Worm (Caenorhabditis elegans): Measurements from ENCODE around the gene unc-3.

unc-3 gene

DNA sequence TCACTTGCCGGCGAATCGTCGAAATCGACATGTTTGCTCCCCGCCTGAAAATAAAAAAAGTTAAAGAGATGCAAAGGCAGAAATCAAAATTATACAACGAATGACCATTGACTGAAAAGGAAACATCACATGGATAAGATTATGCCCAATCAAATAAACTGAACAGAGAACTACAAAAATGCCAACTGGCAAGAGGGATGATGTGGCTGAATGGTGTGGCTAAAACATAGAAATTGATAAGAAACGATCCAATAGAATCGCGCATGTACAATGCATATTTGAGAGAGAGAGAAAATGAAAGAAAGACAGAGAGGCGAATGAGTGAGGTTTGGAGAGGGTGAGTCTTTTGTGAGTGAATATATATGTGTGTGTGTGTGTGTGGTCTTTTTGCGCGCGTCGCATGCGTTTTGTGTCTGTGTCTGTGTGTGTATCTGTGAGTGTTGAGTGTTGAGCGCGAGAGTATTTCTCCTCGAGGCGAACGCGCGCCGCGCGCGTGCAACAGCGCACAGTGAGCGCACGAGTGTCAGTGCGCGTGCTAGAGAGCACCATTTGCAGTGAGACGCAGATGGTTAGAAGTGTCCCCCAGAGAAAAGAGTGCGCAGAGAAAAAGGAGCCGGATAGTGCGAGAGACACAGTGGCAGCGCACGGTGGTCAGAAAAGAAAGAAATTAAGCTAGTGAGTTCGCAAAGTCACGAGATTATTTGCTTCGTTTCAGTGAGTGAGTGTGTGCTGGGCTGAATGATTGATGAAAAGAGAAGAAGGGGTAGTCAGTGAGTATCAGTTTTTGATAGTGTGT, 45.3 kb downstream of the unc-3 start, which contains the start of gene epn-1:
Gene epn-1, minus strand, starts transcription at position 51 of the 796 bp plus-strand sequence.
- no peak for TF ChIP-seq cey-2 (tag; optimal IDR thresholded peaks at IDR 0.05; ENCODE audit: borderline replicate concordance, insufficient read depth)
- TF ChIP-seq aha-1 (tag) = peak; percentile 100
- peak; percentile 80 for TF ChIP-seq mes-2 (tag; optimal IDR thresholded peaks at IDR 0.05; ENCODE audit: poor library complexity, severe bottlenecking)
- TF ChIP-seq sdz-12 (GFP tag; optimal IDR thresholded peaks at IDR 0.05) = peak; percentile 64
- no peak for TF ChIP-seq daf-12 (tag; optimal IDR thresholded peaks at IDR 0.05)
- peak; percentile 80 for TF ChIP-seq lin-38 (GFP tag; IDR thresholded peaks at IDR 0.05)
- peak; percentile 99 for TF ChIP-seq gei-8 (GFP tag; optimal IDR thresholded peaks at IDR 0.05)
- TF ChIP-seq vab-7 (GFP tag; IDR thresholded peaks at IDR 0.05) = peak; percentile 70; the same call in 1 of the 2 replicates
- TF ChIP-seq F49E8.2 (tag; optimal IDR thresholded peaks at IDR 0.05; ENCODE audit: borderline replicate concordance) = no peak
- peak; percentile 84 to 95 for TF ChIP-seq daf-16 (GFP tag; optimal IDR thresholded peaks at IDR 0.05)
- peak; percentile 84 for TF ChIP-seq daf-16 (tag; optimal IDR thresholded peaks at IDR 0.05)
- peak in 1 of 2 experiments; percentile 50; a peak in 1 of 4 replicates for TF ChIP-seq madf-5 (GFP tag; IDR thresholded peaks at IDR 0.05)
- TF ChIP-seq tra-1 (GFP tag; IDR thresholded peaks at IDR 0.05) = peak; percentile 99
- TF ChIP-seq spr-3 (GFP tag; optimal IDR thresholded peaks at IDR 0.05) = peak; percentile 84
- TF ChIP-seq ceh-32 (tag; optimal IDR thresholded peaks at IDR 0.05; ENCODE audit: poor library complexity) = peak; percentile 65
- TF ChIP-seq dmd-9 (GFP tag; IDR thresholded peaks at IDR 0.05) = peak; percentile 92
- no peak for TF ChIP-seq daf-19 (GFP tag; conservative IDR thresholded peaks at IDR 0.05)
- peak; percentile 48 for TF ChIP-seq nhr-111 (GFP tag; optimal IDR thresholded peaks at IDR 0.05)
- no peak; the same call in 1 of the 2 replicates for TF ChIP-seq snpc-1.2 (GFP tag; IDR thresholded peaks at IDR 0.05)
- peak; percentile 81; the same call in 1 of the 2 replicates for TF ChIP-seq D1046.2 (GFP tag; IDR thresholded peaks at IDR 0.05)
- peak; percentile 83 to 97 for TF ChIP-seq hif-1 (tag; optimal IDR thresholded peaks at IDR 0.05)
- no peak for TF ChIP-seq aly-2 (tag; optimal IDR thresholded peaks at IDR 0.05)
- TF ChIP-seq snpc-4 (tag; optimal IDR thresholded peaks at IDR 0.05) = no peak
- TF ChIP-seq fkh-10 (GFP tag; optimal IDR thresholded peaks at IDR 0.05) = peak; percentile 89
- TF ChIP-seq nhr-42 (GFP tag; IDR thresholded peaks at IDR 0.05) = peak; percentile 95
- peak; percentile 94 for TF ChIP-seq F37D6.2 (tag; optimal IDR thresholded peaks at IDR 0.05)
- TF ChIP-seq egl-43 (GFP tag; IDR thresholded peaks at IDR 0.05) = peak; percentile 94
- peak; percentile 96 for TF ChIP-seq nhr-11 (tag; optimal IDR thresholded peaks at IDR 0.05)
- no peak for TF ChIP-seq skn-1 (tag; optimal IDR thresholded peaks at IDR 0.05)
- TF ChIP-seq hlh-11 (tag; optimal IDR thresholded peaks at IDR 0.05) = peak; percentile 100
- TF ChIP-seq nhr-102 (tag; optimal IDR thresholded peaks at IDR 0.05) = peak; percentile 98
- peak; percentile 73 for TF ChIP-seq dpl-1 (GFP tag; optimal IDR thresholded peaks at IDR 0.05)
- peak; percentile 92 for TF ChIP-seq mxl-2 (GFP tag; conservative IDR thresholded peaks at IDR 0.05)
- TF ChIP-seq zip-2 (tag; optimal IDR thresholded peaks at IDR 0.05) = peak; percentile 50
- TF ChIP-seq daf-8 (GFP tag; IDR thresholded peaks at IDR 0.05) = 0 out of 2 replicates have a peak, but pooled peaks have one; percentile 55
- TF ChIP-seq T26A8.4 (GFP tag; IDR thresholded peaks at IDR 0.05) = peak; percentile 94
- TF ChIP-seq nhr-10 (tag; optimal IDR thresholded peaks at IDR 0.05) = peak; percentile 96
- TF ChIP-seq zag-1 (tag; optimal IDR thresholded peaks at IDR 0.05) = peak; percentile 72
- TF ChIP-seq dve-1 (tag; optimal IDR thresholded peaks at IDR 0.05; ENCODE audit: insufficient read depth) = peak; percentile 95
- peak; percentile 10 for TF ChIP-seq lin-15B (tag; optimal IDR thresholded peaks at IDR 0.05)
- no peak for TF ChIP-seq dmd-8 (GFP tag; IDR thresholded peaks at IDR 0.05)
- TF ChIP-seq unc-130 (GFP tag; optimal IDR thresholded peaks at IDR 0.05) = peak; percentile 53
- no peak for TF ChIP-seq ces-1 (GFP tag; optimal IDR thresholded peaks at IDR 0.05)
- TF ChIP-seq zfp-3 (GFP tag; conservative IDR thresholded peaks at IDR 0.05) = peak; percentile 83
- TF ChIP-seq nhr-76 (tag; optimal IDR thresholded peaks at IDR 0.05) = peak; percentile 66
- peak; percentile 99 for TF ChIP-seq nhr-48 (tag; optimal IDR thresholded peaks at IDR 0.05)
- peak; percentile 100 for TF ChIP-seq hlh-30 (tag; optimal IDR thresholded peaks at IDR 0.05; ENCODE audit: insufficient read depth)
- TF ChIP-seq arid-1 (GFP tag; conservative IDR thresholded peaks at IDR 0.05) = peak; percentile 76
- TF ChIP-seq nhr-6 (tag; optimal IDR thresholded peaks at IDR 0.05) = peak; percentile 94

Measured in whole organism, L4 larva.